Worm (Caenorhabditis elegans) whole organism, L2 larva: ENCODE results near the gene F21D9.8.

ENCODE experiments used
- ama-1 ChIP-seq: fragments of 150-350 bp; optimal IDR thresholded peaks from 2 replicates; lab custom pipeline; 2018; ENCODE audit warnings: inconsistent platforms
- blmp-1 ChIP-seq: sonication (generic microtip); optimal IDR thresholded peaks from 2 replicates; lab custom pipeline; 2017; ENCODE audit warnings: missing genetic modification characterization, mild to moderate bottlenecking, missing compliant biosample characterization, antibody characterized with exemption, moderate library complexity; ENCODE audit not compliant: insufficient read depth
- lsy-2 ChIP-seq, 2 experiments: fragments of 150-350 bp in 1 of 2; sonication (generic microtip) in 1 of 2; optimal IDR thresholded peaks; 2 replicates each; lab custom pipeline; 2014 to 2017; ENCODE audit warnings: missing biosample characterization in 2 of 2, missing genetic modification characterization in 2 of 2
- nhr-237 ChIP-seq: fragments of 150-350 bp; optimal IDR thresholded peaks from 2 replicates; lab custom pipeline; 2014; ENCODE audit warnings: missing biosample characterization, missing genetic modification characterization
- nhr-25 ChIP-seq: fragments of 150-350 bp; sonication (generic microtip); optimal IDR thresholded peaks from 3 replicates; lab custom pipeline; 2014; ENCODE audit warnings: missing biosample characterization, missing genetic modification characterization
- nhr-6 ChIP-seq: fragments of 150-350 bp; optimal IDR thresholded peaks from 2 replicates; lab custom pipeline; 2014; ENCODE audit warnings: missing biosample characterization, missing genetic modification characterization
- skn-1 ChIP-seq: sonication (generic microtip); optimal IDR thresholded peaks from 2 replicates; lab custom pipeline; 2017; ENCODE audit warnings: missing biosample characterization, missing genetic modification characterization
- unc-39 ChIP-seq: fragments of 150-350 bp; optimal IDR thresholded peaks from 2 replicates; lab custom pipeline; 2014; ENCODE audit warnings: missing biosample characterization, missing genetic modification characterization
- ztf-4 ChIP-seq: fragments of 150-350 bp; optimal IDR thresholded peaks from 2 replicates; lab custom pipeline; 2014; ENCODE audit warnings: missing biosample characterization, missing genetic modification characterization

- TF ChIP-seq unc-39 (tag; lab: Kevin White, UChicago) (no peak), ztf-4 (tag; lab: Kevin White, UChicago) (no peak), nhr-6 (no peak), skn-1 (tag; lab: Kevin White, UChicago) (no peak), nhr-237 (tag; lab: Kevin White, UChicago) (no peak), nhr-25 (tag; lab: Kevin White, UChicago) (no peak), blmp-1 (tag; lab: Kevin White, UChicago) (no peak), ama-1 (lab: Kevin White, UChicago) (no peak), lsy-2 (tag; optimal IDR thresholded peaks at IDR 0.05; lab: Kevin White, UChicago) (no peak)
Observed at ce11 chrV:19262349-19262748, 17.4 kb downstream of the F21D9.8 start, which contains the start of gene F21D9.2.
